Fruit fly (Drosophila melanogaster) whole organism, wandering third instar larva: Measurements from ENCODE around the gene CG9582.

Source experiments
- HLH106 ChIP-seq: fragments of 200-800 bp; optimal IDR thresholded peaks from 3 replicates; lab custom pipeline; 2019; ENCODE audit warnings: missing biosample characterization, mild to moderate bottlenecking, missing genetic modification characterization, moderate library complexity
- Hr78 ChIP-seq: fragments of >200 bp; optimal IDR thresholded peaks from 2 replicates; lab custom pipeline; 2017; ENCODE audit warnings: missing biosample characterization, missing genetic modification characterization
- Jra ChIP-seq: sonication (Bioruptor generic); optimal IDR thresholded peaks from 2 replicates; lab custom pipeline; 2016; ENCODE audit warnings: missing biosample characterization, missing genetic modification characterization
- dsf ChIP-seq: sonication (Bioruptor generic); optimal IDR thresholded peaks from 2 replicates; lab custom pipeline; 2016; ENCODE audit warnings: missing biosample characterization, missing genetic modification characterization, borderline replicate concordance
- lola ChIP-seq: fragments of >200 bp; optimal IDR thresholded peaks from 2 replicates; lab custom pipeline; 2017; ENCODE audit warnings: missing biosample characterization, missing genetic modification characterization

- no peak for TF ChIP-seq Hr78 (GFP tag; lab: Kevin White, UChicago)
- no peak for TF ChIP-seq dsf (GFP tag; lab: Kevin White, UChicago)
- TF ChIP-seq HLH106 (tag; lab: Kevin White, UChicago) = no peak
- TF ChIP-seq lola (GFP tag; lab: Kevin White, UChicago) = no peak
- TF ChIP-seq Jra = no peak
Measured at dm6 chr2L:9067124-9067523, 35.5 kb upstream of the CG9582 start.
